Worm (Caenorhabditis elegans) whole organism, early embryonic: ENCODE results near the gene gst-30.

ENCODE experiments used
- F13C5.2 ChIP-seq: sonication (generic microtip); optimal IDR thresholded peaks from 2 replicates; lab custom pipeline; 2017; ENCODE audit warnings: mild to moderate bottlenecking, missing genetic modification characterization, inconsistent platforms, missing compliant biosample characterization
- ama-1 ChIP-seq: fragments of 150-350 bp; optimal IDR thresholded peaks from 2 replicates; lab custom pipeline; 2014
- ceh-36 ChIP-seq: sonication (generic microtip); optimal IDR thresholded peaks from 2 replicates; lab custom pipeline; 2016; ENCODE audit warnings: missing genetic modification characterization, inconsistent platforms, missing compliant biosample characterization
- flt-1 ChIP-seq: fragments of 200-800 bp; sonication (Bioruptor generic); IDR thresholded peaks from 2 replicates; pipeline ENCODE4 v1.3.6; 2022; ENCODE audit warnings: missing genetic modification characterization, missing compliant biosample characterization
- hmbx-1 ChIP-seq: sonication (generic microtip); optimal IDR thresholded peaks from 2 replicates; lab custom pipeline; 2016; ENCODE audit warnings: mild to moderate bottlenecking, missing genetic modification characterization, missing compliant biosample characterization
- scrt-1 ChIP-seq: fragments of 200-800 bp; sonication (Bioruptor generic); IDR thresholded peaks from 2 replicates; pipeline ENCODE4 v1.3.6; 2022; ENCODE audit warnings: missing genetic modification characterization, missing compliant biosample characterization
- tbx-11 ChIP-seq: fragments of 200-800 bp; sonication (Bioruptor generic); IDR thresholded peaks from 2 replicates; pipeline ENCODE4 v1.3.6; 2022; ENCODE audit warnings: missing genetic modification characterization, missing compliant biosample characterization
- tra-4 ChIP-seq: sonication (generic microtip); optimal IDR thresholded peaks from 2 replicates; lab custom pipeline; 2017; ENCODE audit warnings: missing genetic modification characterization, missing compliant biosample characterization

ce11 chrII:4924729-4925128, 10.1 kb downstream of the gst-30 start:
- TF ChIP-seq ama-1 (no peak), hmbx-1 (no peak), scrt-1 (no peak), flt-1 (GFP tag; lab: Robert Waterston, UW) (no peak), tbx-11 (GFP tag; lab: Robert Waterston, UW) (no peak), tra-4 (tag; lab: Kevin White, UChicago) (no peak), ceh-36 (tag; lab: Kevin White, UChicago) (no peak), F13C5.2 (no peak)
